Worm (Caenorhabditis elegans): ENCODE results near the gene F54F12.2.

ce11 chrIII:13071432-13072259 is 31.8 kb downstream of the F54F12.2 start:
- TF ChIP-seq zag-1 (tag; optimal IDR thresholded peaks at IDR 0.05) (no peak), R02D3.7 (tag; optimal IDR thresholded peaks at IDR 0.05) (no peak)

Data from whole organism, L2 larva.